Fruit fly (Drosophila melanogaster) whole organism: ENCODE results near the gene alpha-Est1.

ENCODE experiments used
- CG8478 ChIP-seq: fragments of >200 bp; optimal IDR thresholded peaks from 2 replicates; lab custom pipeline; 2018; ENCODE audit warnings: inconsistent platforms
- Dll ChIP-seq: fragments of >200 bp; optimal IDR thresholded peaks from 2 replicates; lab custom pipeline; 2017
- EcR ChIP-seq, 2 experiments: fragments of >200 bp; optimal IDR thresholded peaks; 2 replicates each; lab custom pipeline; 2017; ENCODE audit warnings: missing biosample characterization in 2 of 2, missing genetic modification characterization in 2 of 2, missing genetic modification reagents in 2 of 2
- psq ChIP-seq: fragments of >200 bp; optimal IDR thresholded peaks from 2 replicates; lab custom pipeline; 2017
- usp ChIP-seq: fragments of >200 bp; optimal IDR thresholded peaks from 2 replicates; lab custom pipeline; 2017; ENCODE audit warnings: missing biosample characterization, missing genetic modification characterization, mixed read lengths

DNA sequence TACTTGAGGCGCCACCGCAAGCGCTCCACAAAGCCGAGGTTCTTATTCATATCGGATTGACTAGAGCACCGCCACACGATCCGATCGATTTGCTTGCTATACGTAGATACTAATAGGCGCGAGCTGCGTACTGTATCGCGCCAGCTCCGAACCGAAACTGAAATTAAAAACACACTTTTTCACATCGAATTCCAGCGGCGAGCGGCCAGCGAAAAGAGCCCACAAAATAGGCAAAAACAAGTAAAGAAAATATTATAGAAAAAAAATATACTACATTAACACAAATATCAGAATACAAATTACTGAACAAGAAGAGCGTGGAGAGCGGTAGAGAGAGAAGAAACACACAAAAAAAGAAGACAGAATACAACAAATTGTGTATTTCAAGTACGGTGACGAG, 25.3 kb downstream of the alpha-Est1 start, which contains the start of gene alpha-Est7:
- TF ChIP-seq EcR (GFP tag; optimal IDR thresholded peaks at IDR 0.05; lab: Kevin White, UChicago) (no peak), CG8478 (lab: Kevin White, UChicago) (no peak), psq (lab: Kevin White, UChicago) (no peak), usp (GFP tag; lab: Kevin White, UChicago) (no peak), Dll (no peak)
